Worm (Caenorhabditis elegans) whole organism, L4/young adult: ENCODE measurements around the gene T14G8.3.

ENCODE experiments used
- W03F9.2 ChIP-seq: fragments of 150-350 bp; optimal IDR thresholded peaks from 2 replicates; lab custom pipeline; 2014; ENCODE audit warnings: missing biosample characterization, missing genetic modification characterization
- dao-5 ChIP-seq: sonication (generic microtip); optimal IDR thresholded peaks from 2 replicates; lab custom pipeline; 2016; ENCODE audit warnings: missing genotype, missing genetic modification characterization, moderate library complexity, missing compliant biosample characterization
- him-1 ChIP-seq: sonication (generic microtip); optimal IDR thresholded peaks from 2 replicates; lab custom pipeline; 2016; ENCODE audit warnings: missing genotype, missing genetic modification reagents, missing genetic modification characterization, missing compliant biosample characterization

The T14G8.3 gene

ce11 chrX:12853079-12853478 is 8.0 kb upstream of the T14G8.3 start:
- TF ChIP-seq him-1 (tag; lab: Kevin White, UChicago) (no peak), W03F9.2 (tag; lab: Kevin White, UChicago) (no peak), dao-5 (tag; lab: Kevin White, UChicago) (no peak)

ce11 chrX:12854135-12854534 is 6.9 kb upstream of the T14G8.3 start:
- TF ChIP-seq dao-5 (tag; lab: Kevin White, UChicago) = no peak
- TF ChIP-seq W03F9.2 (tag; lab: Kevin White, UChicago) = no peak
- TF ChIP-seq him-1 (tag; lab: Kevin White, UChicago) = no peak

ce11 chrX:12854680-12855079 is 6.4 kb upstream of the T14G8.3 start:
- TF ChIP-seq W03F9.2 (tag; lab: Kevin White, UChicago) (no peak), dao-5 (tag; lab: Kevin White, UChicago) (no peak)

- TF ChIP-seq dao-5 (tag; lab: Kevin White, UChicago) (no peak), W03F9.2 (tag; lab: Kevin White, UChicago) (no peak), him-1 (tag; lab: Kevin White, UChicago) (no peak)
Observed at ce11 chrX:12857701-12858100, 3.3 kb upstream of the T14G8.3 start, which contains the start of gene T14G8.2. T14G8.2 (plus strand) TSS chrX:12858001.

- no peak for TF ChIP-seq dao-5 (tag; lab: Kevin White, UChicago)
- no peak for TF ChIP-seq W03F9.2 (tag; lab: Kevin White, UChicago)
- TF ChIP-seq him-1 (tag; lab: Kevin White, UChicago) = no peak
Observed at ce11 chrX:12862509-12862908, 1.5 kb downstream of the T14G8.3 start, which contains the start of gene T14G8.6. T14G8.6 (minus strand) TSS chrX:12862846.

- TF ChIP-seq him-1 (tag; lab: Kevin White, UChicago) (no peak), dao-5 (tag; lab: Kevin White, UChicago) (no peak), W03F9.2 (tag; lab: Kevin White, UChicago) (no peak)
Observed at ce11 chrX:12863262-12863661, 2.2 kb downstream of the T14G8.3 start.

- no peak for TF ChIP-seq dao-5 (tag; lab: Kevin White, UChicago)
- no peak for TF ChIP-seq W03F9.2 (tag; lab: Kevin White, UChicago)
- TF ChIP-seq him-1 (tag; lab: Kevin White, UChicago) = no peak
Observed at ce11 chrX:12863796-12864195, 2.8 kb downstream of the T14G8.3 start, which contains the start of gene T14G8.4. T14G8.4 (minus strand) TSS chrX:12863896.

- TF ChIP-seq him-1 (tag; lab: Kevin White, UChicago) (no peak), W03F9.2 (tag; lab: Kevin White, UChicago) (no peak), dao-5 (tag; lab: Kevin White, UChicago) (no peak)
Observed at ce11 chrX:12869412-12869811, 8.4 kb downstream of the T14G8.3 start.

ce11 chrX:12869827-12870394 is 8.9 kb downstream of the T14G8.3 start:
- TF ChIP-seq him-1 (tag; lab: Kevin White, UChicago) (no peak), W03F9.2 (tag; lab: Kevin White, UChicago) (no peak), dao-5 (tag; lab: Kevin White, UChicago) (no peak)

- TF ChIP-seq him-1 (tag; lab: Kevin White, UChicago) (no peak), dao-5 (tag; lab: Kevin White, UChicago) (peak; percentile 48)
Observed at ce11 chrX:12872022-12872888, 11.2 kb downstream of the T14G8.3 start.

- TF ChIP-seq him-1 (tag; lab: Kevin White, UChicago) = no peak
- no peak for TF ChIP-seq W03F9.2 (tag; lab: Kevin White, UChicago)
- TF ChIP-seq dao-5 (tag; lab: Kevin White, UChicago) = no peak
Observed at ce11 chrX:12873688-12874364, 12.8 kb downstream of the T14G8.3 start.

ce11 chrX:12874798-12875342 is 13.8 kb downstream of the T14G8.3 start:
- TF ChIP-seq him-1 (tag; lab: Kevin White, UChicago) (no peak), dao-5 (tag; lab: Kevin White, UChicago) (no peak), W03F9.2 (tag; lab: Kevin White, UChicago) (no peak)

ce11 chrX:12875649-12876048 is 14.6 kb downstream of the T14G8.3 start:
- TF ChIP-seq W03F9.2 (tag; lab: Kevin White, UChicago) (no peak), him-1 (tag; lab: Kevin White, UChicago) (no peak), dao-5 (tag; lab: Kevin White, UChicago) (no peak)
